Fruit fly (Drosophila melanogaster) whole organism: ENCODE data around the gene Kr-h1.

Experiments
- CG8478 ChIP-seq: fragments of >200 bp; optimal IDR thresholded peaks from 2 replicates; lab custom pipeline; 2018; ENCODE audit warnings: inconsistent platforms
- Dll ChIP-seq: fragments of >200 bp; optimal IDR thresholded peaks from 2 replicates; lab custom pipeline; 2017
- pan ChIP-seq: fragments of >200 bp; optimal IDR thresholded peaks from 2 replicates; lab custom pipeline; 2017
- psq ChIP-seq: fragments of >200 bp; optimal IDR thresholded peaks from 2 replicates; lab custom pipeline; 2017
- usp ChIP-seq: fragments of >200 bp; optimal IDR thresholded peaks from 2 replicates; lab custom pipeline; 2017; ENCODE audit warnings: missing biosample characterization, missing genetic modification characterization, mixed read lengths

- TF ChIP-seq psq (no peak), usp (GFP tag; lab: Kevin White, UChicago) (no peak), pan (no peak), Dll (no peak), CG8478 (lab: Kevin White, UChicago) (no peak)
These were observed 11.7 kb upstream of the Kr-h1 start, which contains the start of the genes CG9154 and Kr-h2 for dm6 chr2L:6070656-6071231.
